Worm (Caenorhabditis elegans): ENCODE results near the gene F57C2.4.

Gene F57C2.4

ce11 chrII:14548691-14549090, 23.6 kb downstream of the F57C2.4 start, which contains the start of gene gcy-29:
Gene gcy-29 (minus strand): TSS chrII:14548791.
- TF ChIP-seq W03F9.2 (tag; optimal IDR thresholded peaks at IDR 0.05) = no peak
- no peak for TF ChIP-seq him-1 (tag; optimal IDR thresholded peaks at IDR 0.05)
- TF ChIP-seq dao-5 (tag; optimal IDR thresholded peaks at IDR 0.05) = no peak

- no peak for TF ChIP-seq him-1 (tag; optimal IDR thresholded peaks at IDR 0.05)
- no peak for TF ChIP-seq W03F9.2 (tag; optimal IDR thresholded peaks at IDR 0.05)
- no peak for TF ChIP-seq dao-5 (tag; optimal IDR thresholded peaks at IDR 0.05)
Measured at ce11 chrII:14550613-14551012, 25.5 kb downstream of the F57C2.4 start, which contains the start of gene nlp-41. Gene nlp-41 (plus strand): TSS chrII:14550913.

- TF ChIP-seq W03F9.2 (tag; optimal IDR thresholded peaks at IDR 0.05) = no peak
- no peak for TF ChIP-seq dao-5 (tag; optimal IDR thresholded peaks at IDR 0.05)
- TF ChIP-seq him-1 (tag; optimal IDR thresholded peaks at IDR 0.05) = no peak
Measured at ce11 chrII:14555019-14555418, 29.9 kb downstream of the F57C2.4 start.

ce11 chrII:14561549-14562115, 36.5 kb downstream of the F57C2.4 start, which contains the start of gene mog-4:
Gene mog-4 (minus strand): TSS chrII:14561599.
- TF ChIP-seq dao-5 (tag; optimal IDR thresholded peaks at IDR 0.05) (peak; percentile 38), him-1 (tag; optimal IDR thresholded peaks at IDR 0.05) (peak; percentile 96), W03F9.2 (tag; optimal IDR thresholded peaks at IDR 0.05) (peak; percentile 88)

ce11 chrII:14567811-14568210, 42.7 kb downstream of the F57C2.4 start:
- TF ChIP-seq W03F9.2 (tag; optimal IDR thresholded peaks at IDR 0.05) (no peak), dao-5 (tag; optimal IDR thresholded peaks at IDR 0.05) (no peak), him-1 (tag; optimal IDR thresholded peaks at IDR 0.05) (no peak)

ce11 chrII:14569322-14569721, 44.2 kb downstream of the F57C2.4 start:
- TF ChIP-seq dao-5 (tag; optimal IDR thresholded peaks at IDR 0.05) (no peak), him-1 (tag; optimal IDR thresholded peaks at IDR 0.05) (no peak), W03F9.2 (tag; optimal IDR thresholded peaks at IDR 0.05) (no peak)

ce11 chrII:14570541-14571160, 45.5 kb downstream of the F57C2.4 start:
- no peak for TF ChIP-seq him-1 (tag; optimal IDR thresholded peaks at IDR 0.05)
- TF ChIP-seq W03F9.2 (tag; optimal IDR thresholded peaks at IDR 0.05) = no peak
- TF ChIP-seq dao-5 (tag; optimal IDR thresholded peaks at IDR 0.05) = no peak

- no peak for TF ChIP-seq dao-5 (tag; optimal IDR thresholded peaks at IDR 0.05)
- no peak for TF ChIP-seq him-1 (tag; optimal IDR thresholded peaks at IDR 0.05)
- TF ChIP-seq W03F9.2 (tag; optimal IDR thresholded peaks at IDR 0.05) = no peak
Measured at ce11 chrII:14573315-14573714, 48.2 kb downstream of the F57C2.4 start, which contains the start of gene madf-5. Gene madf-5 (plus strand): TSS chrII:14573615.

ce11 chrII:14574790-14575189, 49.7 kb downstream of the F57C2.4 start:
- TF ChIP-seq dao-5 (tag; optimal IDR thresholded peaks at IDR 0.05) = no peak
- TF ChIP-seq him-1 (tag; optimal IDR thresholded peaks at IDR 0.05) = no peak
- no peak for TF ChIP-seq W03F9.2 (tag; optimal IDR thresholded peaks at IDR 0.05)

All from whole organism, L4/young adult.